Worm (Caenorhabditis elegans): ENCODE measurements around the gene B0563.18.
A peak's percentile ranks its signal among the peaks of the same experiment; 100 is the strongest.

The B0563.18 gene

ce11 chrX:9172278-9172677 is at the start of gene B0563.18:
TSS of gene B0563.18 (plus strand) at chrX:9172578.
- TF ChIP-seq mec-3 (tag; optimal IDR thresholded peaks at IDR 0.05; ENCODE audit: borderline replicate concordance) = no peak
- TF ChIP-seq C08G9.2 (tag; optimal IDR thresholded peaks at IDR 0.05) = no peak
- TF ChIP-seq hlh-8 (tag; optimal IDR thresholded peaks at IDR 0.05) = no peak
- no peak for TF ChIP-seq ceh-9 (tag; optimal IDR thresholded peaks at IDR 0.05)
- TF ChIP-seq F13H6.1 (tag; optimal IDR thresholded peaks at IDR 0.05) = no peak
- TF ChIP-seq hlh-6 (tag; optimal IDR thresholded peaks at IDR 0.05) = no peak
- no peak for TF ChIP-seq ttx-3 (tag; optimal IDR thresholded peaks at IDR 0.05)

DNA sequence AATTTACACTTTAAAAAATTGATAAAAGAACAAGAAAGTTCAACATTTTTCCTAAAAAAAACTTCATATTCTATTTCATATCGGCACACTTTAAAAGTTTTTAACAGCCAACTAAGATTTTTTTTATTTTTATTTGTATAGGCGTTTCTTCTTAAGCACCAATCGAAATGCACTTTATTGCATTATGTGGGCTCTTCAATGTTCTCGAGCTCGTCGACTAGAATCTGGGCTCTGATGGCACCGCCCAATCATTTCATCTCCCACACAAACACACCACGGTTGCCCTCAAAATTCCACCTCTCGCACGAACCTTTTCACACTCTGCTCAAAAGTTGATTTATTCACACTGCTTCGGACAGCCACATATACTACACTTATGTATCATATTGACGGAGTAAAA is 35.0 kb upstream of the B0563.18 start, which contains the start of gene B0563.6:
B0563.6 (plus strand) TSS at position 301 of the 400 bp plus-strand sequence.
- TF ChIP-seq sox-4 (tag; optimal IDR thresholded peaks at IDR 0.05) (no peak), madf-2 (tag; optimal IDR thresholded peaks at IDR 0.05) (no peak), ceh-18 (tag; optimal IDR thresholded peaks at IDR 0.05) (no peak), ref-2 (tag; optimal IDR thresholded peaks at IDR 0.05) (no peak), hlh-30 (tag; optimal IDR thresholded peaks at IDR 0.05; ENCODE audit: insufficient read depth) (no peak), che-1 (tag; optimal IDR thresholded peaks at IDR 0.05) (no peak), fax-1 (tag; optimal IDR thresholded peaks at IDR 0.05) (no peak), syd-9 (tag; optimal IDR thresholded peaks at IDR 0.05) (no peak), unc-42 (tag; optimal IDR thresholded peaks at IDR 0.05) (no peak), pros-1 (tag; optimal IDR thresholded peaks at IDR 0.05) (no peak), ceh-6 (GFP tag; optimal IDR thresholded peaks at IDR 0.05) (no peak), ets-4 (tag; optimal IDR thresholded peaks at IDR 0.05) (no peak)

ce11 chrX:9145848-9146247 is 26.5 kb upstream of the B0563.18 start, which contains the start of gene B0563.5:
TSS of gene B0563.5 (plus strand) at chrX:9146148.
- TF ChIP-seq syd-9 (tag; optimal IDR thresholded peaks at IDR 0.05) = no peak
- no peak for TF ChIP-seq ttx-3 (tag; optimal IDR thresholded peaks at IDR 0.05)
- no peak for TF ChIP-seq C08G9.2 (tag; optimal IDR thresholded peaks at IDR 0.05)
- no peak for TF ChIP-seq pha-2 (tag; optimal IDR thresholded peaks at IDR 0.05)
- TF ChIP-seq sdc-2 (tag; optimal IDR thresholded peaks at IDR 0.05) = no peak
- TF ChIP-seq ceh-31 (tag; optimal IDR thresholded peaks at IDR 0.05) = no peak
- TF ChIP-seq npax-4 (tag; optimal IDR thresholded peaks at IDR 0.05) = no peak
- TF ChIP-seq tbx-2 (tag; optimal IDR thresholded peaks at IDR 0.05) = no peak
- TF ChIP-seq sox-2 (GFP tag; IDR thresholded peaks at IDR 0.05) = no peak

ce11 chrX:9146953-9147352 is 25.4 kb upstream of the B0563.18 start:
- no peak for TF ChIP-seq dve-1 (tag; optimal IDR thresholded peaks at IDR 0.05)
- TF ChIP-seq ceh-9 (tag; optimal IDR thresholded peaks at IDR 0.05) = no peak
- TF ChIP-seq rnt-1 (tag; optimal IDR thresholded peaks at IDR 0.05) = no peak
- TF ChIP-seq pat-9 (tag; optimal IDR thresholded peaks at IDR 0.05) = no peak
- no peak for TF ChIP-seq ceh-45 (GFP tag; IDR thresholded peaks at IDR 0.05)

DNA sequence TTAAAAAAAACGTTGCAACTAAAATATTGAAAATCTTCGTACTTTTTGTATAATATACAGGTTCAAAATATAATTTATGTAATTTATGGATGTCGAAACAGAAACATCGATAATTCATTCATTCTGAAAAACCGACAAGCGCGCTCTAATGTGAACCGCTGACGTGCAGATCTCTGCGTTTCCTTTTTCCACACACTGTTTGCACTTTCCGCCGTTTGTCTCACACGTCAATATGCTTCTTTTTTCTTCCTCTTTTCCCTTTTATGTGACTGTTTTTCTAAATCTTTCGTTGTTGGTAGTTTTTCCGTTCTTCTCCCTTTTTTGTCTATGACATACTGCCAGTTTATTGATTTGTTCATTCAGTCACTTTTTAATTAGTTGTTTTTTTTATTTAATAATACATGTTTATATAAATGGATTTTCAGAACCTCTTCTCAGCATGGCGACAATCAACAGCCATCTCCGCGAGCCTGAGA is 22.1 kb upstream of the B0563.18 start, which contains the start of gene tmbi-4:
tmbi-4 (plus strand) TSS at position 426 of the 476 bp plus-strand sequence.
- no peak for TF ChIP-seq ceh-2 (tag; optimal IDR thresholded peaks at IDR 0.05)
- TF ChIP-seq K09A11.1 (tag; optimal IDR thresholded peaks at IDR 0.05; ENCODE audit: insufficient read depth) = no peak
- peak; percentile 66 for TF ChIP-seq unc-55 (GFP tag; optimal IDR thresholded peaks at IDR 0.05)
- no peak for TF ChIP-seq hlh-15 (tag; optimal IDR thresholded peaks at IDR 0.05)
- TF ChIP-seq ceh-45 (GFP tag; IDR thresholded peaks at IDR 0.05) = no peak
- no peak for TF ChIP-seq elt-2 (tag; optimal IDR thresholded peaks at IDR 0.05)
- TF ChIP-seq ceh-48 (tag; optimal IDR thresholded peaks at IDR 0.05) = peak; percentile 7
- TF ChIP-seq pag-3 (tag; optimal IDR thresholded peaks at IDR 0.05; ENCODE audit: borderline replicate concordance) = no peak
- no peak for TF ChIP-seq tbx-7 (tag; optimal IDR thresholded peaks at IDR 0.05)
- no peak for TF ChIP-seq ahr-1 (tag; optimal IDR thresholded peaks at IDR 0.05)
- TF ChIP-seq nhr-232 (tag; optimal IDR thresholded peaks at IDR 0.05) = no peak
- no peak for TF ChIP-seq madf-2 (tag; optimal IDR thresholded peaks at IDR 0.05)
- no peak for TF ChIP-seq ceh-19 (GFP tag; optimal IDR thresholded peaks at IDR 0.05)
- no peak for TF ChIP-seq ama-1 (optimal IDR thresholded peaks at IDR 0.05)
- TF ChIP-seq unc-42 (tag; optimal IDR thresholded peaks at IDR 0.05) = peak; percentile 39
- TF ChIP-seq ets-4 (tag; optimal IDR thresholded peaks at IDR 0.05) = no peak
- TF ChIP-seq nfya-1 (tag; optimal IDR thresholded peaks at IDR 0.05) = peak; percentile 34
- no peak for TF ChIP-seq pha-4 (tag; optimal IDR thresholded peaks at IDR 0.05)
- peak; percentile 39 for TF ChIP-seq ceh-31 (tag; optimal IDR thresholded peaks at IDR 0.05)
